Worm (Caenorhabditis elegans) whole organism, young adult: Measurements from ENCODE around the gene Y43F8B.25.

Experiments
- B0019.2 ChIP-seq: fragments of 200-800 bp; sonication (Bioruptor generic); conservative IDR thresholded peaks from 2 replicates; pipeline ENCODE4 v1.3.6; 2022; ENCODE audit warnings: missing genetic modification reagents, missing genetic modification characterization, missing compliant biosample characterization
- aptf-3 ChIP-seq: fragments of 200-800 bp; sonication (Bioruptor generic); IDR thresholded peaks from 2 replicates; pipeline ENCODE4 v1.3.6; 2022; ENCODE audit warnings: missing genetic modification characterization, missing compliant biosample characterization
- ets-4 ChIP-seq: fragments of 200-800 bp; sonication (Bioruptor generic); optimal IDR thresholded peaks from 2 replicates; lab custom pipeline; 2018; ENCODE audit warnings: mild to moderate bottlenecking, missing genetic modification characterization, missing compliant biosample characterization
- him-1 ChIP-seq: sonication (generic microtip); optimal IDR thresholded peaks from 2 replicates; lab custom pipeline; 2016; ENCODE audit warnings: missing genotype, missing genetic modification reagents, missing genetic modification characterization, missing compliant biosample characterization
- lag-1 ChIP-seq: fragments of 200-800 bp; sonication (Bioruptor generic); IDR thresholded peaks from 2 replicates; pipeline ENCODE4 v1.3.6; 2022; ENCODE audit warnings: missing genetic modification reagents, missing genetic modification characterization, missing compliant biosample characterization
- let-526 ChIP-seq: fragments of 200-800 bp; sonication (Bioruptor generic); IDR thresholded peaks from 2 replicates; pipeline ENCODE4 v1.3.6; 2022; ENCODE audit warnings: missing genetic modification reagents, missing genetic modification characterization, missing compliant biosample characterization
- nhr-120 ChIP-seq: fragments of 200-800 bp; sonication (Bioruptor generic); IDR thresholded peaks from 2 replicates; pipeline ENCODE4 v1.3.6; 2022; ENCODE audit warnings: missing genetic modification characterization, missing compliant biosample characterization
- pha-4 ChIP-seq: fragments of 150-350 bp; sonication (generic microtip); optimal IDR thresholded peaks from 2 replicates; lab custom pipeline; 2014; ENCODE audit warnings: missing biosample characterization, missing genetic modification reagents, missing genetic modification characterization
- snpc-4 ChIP-seq, 5 experiments: fragments of 150-350 bp in 1 of 5; sonication (generic microtip) in 4 of 5; optimal IDR thresholded peaks; 2 replicates each; lab custom pipeline; 2014 to 2018; ENCODE audit warnings: missing genetic modification characterization in 5 of 5, missing biosample characterization in 3 of 5, antibody characterized with exemption in 2 of 5, mild to moderate bottlenecking in 2 of 5, missing compliant biosample characterization in 2 of 5, missing genotype in 2 of 5, moderate library complexity in 2 of 5, missing genetic modification reagents in 1 of 5
- tlf-1 ChIP-seq: fragments of 200-800 bp; sonication (Bioruptor generic); optimal IDR thresholded peaks from 2 replicates; lab custom pipeline; 2018; ENCODE audit warnings: mild to moderate bottlenecking, missing genetic modification characterization, missing compliant biosample characterization
- unc-130 ChIP-seq: sonication (generic microtip); optimal IDR thresholded peaks from 2 replicates; lab custom pipeline; 2016; ENCODE audit warnings: missing genetic modification reagents, missing genetic modification characterization, missing compliant biosample characterization
- ztf-22 ChIP-seq: fragments of 200-800 bp; sonication (Bioruptor generic); optimal IDR thresholded peaks from 2 replicates; lab custom pipeline; 2018; ENCODE audit warnings: mild to moderate bottlenecking, missing genetic modification characterization, moderate library complexity, missing compliant biosample characterization
- ztf-26 ChIP-seq: sonication (generic microtip); optimal IDR thresholded peaks from 2 replicates; lab custom pipeline; 2017; ENCODE audit warnings: missing genetic modification characterization, missing compliant biosample characterization

DNA sequence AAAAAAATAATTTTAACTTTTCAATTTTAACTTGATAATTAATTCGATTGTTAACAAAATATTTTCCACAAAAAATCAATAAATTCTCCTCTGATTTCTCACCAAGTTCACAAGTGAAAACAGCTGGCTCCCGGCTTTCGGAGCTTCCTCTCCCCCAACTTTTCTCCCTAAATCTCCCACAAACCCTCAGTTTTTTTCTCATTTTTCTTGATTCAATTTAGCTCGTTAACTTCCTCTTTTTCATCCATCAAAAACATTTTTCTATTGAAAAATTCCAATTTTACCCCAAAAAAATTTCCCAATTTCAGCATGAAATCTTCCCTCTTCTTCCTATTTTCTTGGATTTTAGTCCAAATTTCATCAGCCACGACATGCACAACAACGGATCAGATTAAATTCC, 7.7 kb downstream of the Y43F8B.25 start, which contains the start of gene Y43F8B.11:
- TF ChIP-seq snpc-4 (GFP tag; optimal IDR thresholded peaks at IDR 0.05; lab: Kevin White, UChicago) = no peak
- TF ChIP-seq snpc-4 (tag; optimal IDR thresholded peaks at IDR 0.05; lab: Kevin White, UChicago) = no peak
- TF ChIP-seq ztf-26 = no peak
- TF ChIP-seq let-526 (GFP tag; lab: Robert Waterston, UW) = no peak
- no peak for TF ChIP-seq lag-1
- TF ChIP-seq ets-4 (GFP tag; lab: Kevin White, UChicago) = no peak
- TF ChIP-seq unc-130 (GFP tag; lab: Kevin White, UChicago) = no peak
- TF ChIP-seq ztf-22 (GFP tag; lab: Kevin White, UChicago) = no peak
- no peak for TF ChIP-seq him-1 (tag; lab: Kevin White, UChicago)
- TF ChIP-seq nhr-120 (GFP tag; lab: Robert Waterston, UW) = no peak
- no peak for TF ChIP-seq B0019.2
- TF ChIP-seq aptf-3 (GFP tag; lab: Robert Waterston, UW) = no peak
- no peak for TF ChIP-seq tlf-1 (GFP tag; lab: Kevin White, UChicago)
- no peak for TF ChIP-seq pha-4 (tag; lab: Kevin White, UChicago)
